Worm (Caenorhabditis elegans): ENCODE data around the gene btb-22.

Gene btb-22

ce11 chrII:3340818-3341217 lies 41.3 kb downstream of the btb-22 start:
- TF ChIP-seq flt-1 (GFP tag; IDR thresholded peaks at IDR 0.05): no peak
- no peak for TF ChIP-seq tab-1 (GFP tag; IDR thresholded peaks at IDR 0.05)
- no peak for TF ChIP-seq T22C8.4 (GFP tag; IDR thresholded peaks at IDR 0.05)
- no peak for TF ChIP-seq ref-1 (GFP tag; conservative IDR thresholded peaks at IDR 0.05)
- no peak for TF ChIP-seq med-1 (GFP tag; optimal IDR thresholded peaks at IDR 0.05; ENCODE audit: insufficient read depth)
- TF ChIP-seq ztf-23 (GFP tag; IDR thresholded peaks at IDR 0.05): no peak
- TF ChIP-seq ztf-29 (GFP tag; IDR thresholded peaks at IDR 0.05): no peak
- no peak for TF ChIP-seq klf-2 (GFP tag; conservative IDR thresholded peaks at IDR 0.05)
- no peak for TF ChIP-seq cog-1 (tag; optimal IDR thresholded peaks at IDR 0.05)

ce11 chrII:3341989-3342388 lies 42.4 kb downstream of the btb-22 start, which contains the start of gene F14D2.11:
Gene F14D2.11 (minus strand): TSS chrII:3342089.
- TF ChIP-seq med-1 (GFP tag; optimal IDR thresholded peaks at IDR 0.05; ENCODE audit: insufficient read depth) (no peak), ztf-29 (GFP tag; IDR thresholded peaks at IDR 0.05) (no peak), flt-1 (GFP tag; IDR thresholded peaks at IDR 0.05) (no peak), tab-1 (GFP tag; IDR thresholded peaks at IDR 0.05) (no peak), ztf-23 (GFP tag; IDR thresholded peaks at IDR 0.05) (no peak), klf-2 (GFP tag; conservative IDR thresholded peaks at IDR 0.05) (no peak), T22C8.4 (GFP tag; IDR thresholded peaks at IDR 0.05) (no peak), cog-1 (tag; optimal IDR thresholded peaks at IDR 0.05) (no peak), ref-1 (GFP tag; conservative IDR thresholded peaks at IDR 0.05) (no peak)

- TF ChIP-seq T22C8.4 (GFP tag; IDR thresholded peaks at IDR 0.05): 0 out of 2 replicates have a peak, but pooled peaks have one; percentile 34
- no peak for TF ChIP-seq ref-1 (GFP tag; conservative IDR thresholded peaks at IDR 0.05)
Observed at ce11 chrII:3343714-3344113, 44.2 kb downstream of the btb-22 start, which contains the start of gene F14D2.15. Gene F14D2.15 (minus strand): TSS chrII:3343814.

ce11 chrII:3344917-3345316 lies 45.4 kb downstream of the btb-22 start, which contains the start of gene bath-28:
Gene bath-28 (minus strand): TSS chrII:3344967.
- TF ChIP-seq ref-1 (GFP tag; conservative IDR thresholded peaks at IDR 0.05): no peak
- TF ChIP-seq med-1 (GFP tag; optimal IDR thresholded peaks at IDR 0.05; ENCODE audit: insufficient read depth): no peak
- TF ChIP-seq tab-1 (GFP tag; IDR thresholded peaks at IDR 0.05): no peak
- TF ChIP-seq klf-2 (GFP tag; conservative IDR thresholded peaks at IDR 0.05): no peak
- no peak for TF ChIP-seq ztf-29 (GFP tag; IDR thresholded peaks at IDR 0.05)
- no peak for TF ChIP-seq T22C8.4 (GFP tag; IDR thresholded peaks at IDR 0.05)
- no peak for TF ChIP-seq ztf-23 (GFP tag; IDR thresholded peaks at IDR 0.05)
- no peak for TF ChIP-seq flt-1 (GFP tag; IDR thresholded peaks at IDR 0.05)
- no peak for TF ChIP-seq cog-1 (tag; optimal IDR thresholded peaks at IDR 0.05)

- TF ChIP-seq klf-2 (GFP tag; conservative IDR thresholded peaks at IDR 0.05) (no peak), ztf-23 (GFP tag; IDR thresholded peaks at IDR 0.05) (no peak), cog-1 (tag; optimal IDR thresholded peaks at IDR 0.05) (no peak), T22C8.4 (GFP tag; IDR thresholded peaks at IDR 0.05) (no peak), ref-1 (GFP tag; conservative IDR thresholded peaks at IDR 0.05) (no peak), ztf-29 (GFP tag; IDR thresholded peaks at IDR 0.05) (no peak), med-1 (GFP tag; optimal IDR thresholded peaks at IDR 0.05; ENCODE audit: insufficient read depth) (no peak), tab-1 (GFP tag; IDR thresholded peaks at IDR 0.05) (no peak), flt-1 (GFP tag; IDR thresholded peaks at IDR 0.05) (no peak)
Observed at ce11 chrII:3346328-3346780, 46.8 kb downstream of the btb-22 start, which contains the start of gene bath-30. Gene bath-30 (minus strand): TSS chrII:3346378.

- TF ChIP-seq cog-1 (tag; optimal IDR thresholded peaks at IDR 0.05) (no peak), ztf-29 (GFP tag; IDR thresholded peaks at IDR 0.05) (no peak), ztf-23 (GFP tag; IDR thresholded peaks at IDR 0.05) (no peak), ref-1 (GFP tag; conservative IDR thresholded peaks at IDR 0.05) (no peak), klf-2 (GFP tag; conservative IDR thresholded peaks at IDR 0.05) (no peak), flt-1 (GFP tag; IDR thresholded peaks at IDR 0.05) (no peak), med-1 (GFP tag; optimal IDR thresholded peaks at IDR 0.05; ENCODE audit: insufficient read depth) (no peak), T22C8.4 (GFP tag; IDR thresholded peaks at IDR 0.05) (no peak), tab-1 (GFP tag; IDR thresholded peaks at IDR 0.05) (no peak)
Observed at ce11 chrII:3347940-3348610, 48.5 kb downstream of the btb-22 start, which contains the start of the genes F14D2.14 and bath-29. Gene F14D2.14 (minus strand): TSS chrII:3347990. Gene bath-29 (plus strand): TSS chrII:3348560.

ce11 chrII:3349820-3350291 lies 50.3 kb downstream of the btb-22 start, which contains the start of gene F14D2.8:
Gene F14D2.8 (minus strand): TSS chrII:3349870.
- TF ChIP-seq tab-1 (GFP tag; IDR thresholded peaks at IDR 0.05): no peak
- no peak for TF ChIP-seq ref-1 (GFP tag; conservative IDR thresholded peaks at IDR 0.05)
- no peak for TF ChIP-seq klf-2 (GFP tag; conservative IDR thresholded peaks at IDR 0.05)
- TF ChIP-seq ztf-29 (GFP tag; IDR thresholded peaks at IDR 0.05): no peak
- no peak for TF ChIP-seq med-1 (GFP tag; optimal IDR thresholded peaks at IDR 0.05; ENCODE audit: insufficient read depth)
- TF ChIP-seq T22C8.4 (GFP tag; IDR thresholded peaks at IDR 0.05): no peak
- TF ChIP-seq ztf-23 (GFP tag; IDR thresholded peaks at IDR 0.05): no peak
- no peak for TF ChIP-seq cog-1 (tag; optimal IDR thresholded peaks at IDR 0.05)
- TF ChIP-seq flt-1 (GFP tag; IDR thresholded peaks at IDR 0.05): no peak
